Worm (Caenorhabditis elegans): ENCODE measurements around the gene R13A1.5.

DNA sequence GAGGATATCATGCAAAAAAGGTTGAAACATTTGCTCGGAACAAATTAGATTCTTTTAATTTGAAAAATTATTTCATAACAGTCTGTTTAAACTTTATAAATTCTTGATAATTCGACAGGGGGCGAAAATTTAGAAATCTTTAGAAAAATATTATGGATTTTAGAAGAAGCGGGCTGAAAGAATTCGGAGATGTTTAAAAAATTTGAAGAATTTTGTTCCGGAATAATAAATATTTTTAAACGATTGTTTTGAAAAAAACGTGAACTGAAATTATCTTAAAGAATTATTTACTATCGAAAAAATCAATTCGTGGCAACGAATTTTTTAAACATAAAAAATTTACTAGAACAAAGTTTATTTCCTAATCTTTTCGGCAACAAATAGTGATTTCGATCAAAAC lies 12.1 kb upstream of the R13A1.5 start, which contains the start of gene R13A1.3:
- TF ChIP-seq ceh-16 (tag; optimal IDR thresholded peaks at IDR 0.05), result no peak
- TF ChIP-seq sma-3 (GFP tag; optimal IDR thresholded peaks at IDR 0.05), result no peak
- TF ChIP-seq elt-1 (tag; optimal IDR thresholded peaks at IDR 0.05), result no peak
- TF ChIP-seq lin-39 (tag; optimal IDR thresholded peaks at IDR 0.05), result no peak
- no peak for TF ChIP-seq snpc-4 (tag; optimal IDR thresholded peaks at IDR 0.05)
- no peak for TF ChIP-seq nhr-237 (tag; optimal IDR thresholded peaks at IDR 0.05)
- TF ChIP-seq nhr-77 (tag; optimal IDR thresholded peaks at IDR 0.05), result no peak
- TF ChIP-seq nhr-10 (tag; optimal IDR thresholded peaks at IDR 0.05), result no peak
- no peak for TF ChIP-seq ceh-82 (tag; optimal IDR thresholded peaks at IDR 0.05)
- TF ChIP-seq F13H6.1 (tag; optimal IDR thresholded peaks at IDR 0.05), result no peak
- no peak for TF ChIP-seq nhr-129 (tag; optimal IDR thresholded peaks at IDR 0.05)

Measured in whole organism, L2 larva.